Worm (Caenorhabditis elegans): Measurements from ENCODE around the gene M163.8.

The M163.8 gene

DNA sequence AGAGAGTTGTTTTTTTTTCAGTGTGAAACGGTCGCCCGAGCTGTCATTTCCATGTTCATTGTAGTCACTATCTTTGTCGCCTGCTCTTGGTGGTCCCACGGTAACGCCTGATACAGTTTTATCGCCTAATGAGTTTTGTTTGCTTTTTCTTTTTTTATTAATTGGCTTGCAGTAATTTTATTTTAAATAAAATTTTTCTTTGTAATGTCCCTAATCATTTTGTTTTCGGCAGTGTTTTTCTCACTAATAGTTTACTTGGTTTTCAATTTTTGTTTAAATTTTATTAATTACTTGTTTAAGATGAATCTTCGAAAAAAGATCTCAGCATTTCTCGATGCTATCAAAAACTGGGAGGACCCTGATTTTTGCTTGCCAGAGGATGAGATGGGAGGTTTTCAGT lies 19.3 kb upstream of the M163.8 start, which contains the start of gene M163.22:
M163.22 (plus strand) TSS at position 301 of the 400 bp plus-strand sequence.
- TF ChIP-seq lsy-12 (tag; optimal IDR thresholded peaks at IDR 0.05) = no peak
- no peak for TF ChIP-seq nhr-28 (tag; optimal IDR thresholded peaks at IDR 0.05)
- TF ChIP-seq elt-1 (tag; optimal IDR thresholded peaks at IDR 0.05) = no peak
- no peak for TF ChIP-seq fkh-2 (tag; optimal IDR thresholded peaks at IDR 0.05)
- no peak for TF ChIP-seq ZK546.5 (tag; optimal IDR thresholded peaks at IDR 0.05)
- no peak for TF ChIP-seq skn-1 (tag; optimal IDR thresholded peaks at IDR 0.05)
- no peak for TF ChIP-seq R02D3.7 (tag; optimal IDR thresholded peaks at IDR 0.05)
- no peak for TF ChIP-seq lin-39 (tag; optimal IDR thresholded peaks at IDR 0.05)
- no peak for TF ChIP-seq jun-1 (tag; optimal IDR thresholded peaks at IDR 0.05)
- no peak for TF ChIP-seq fkh-10 (GFP tag; optimal IDR thresholded peaks at IDR 0.05)
- TF ChIP-seq tbx-2 (tag; optimal IDR thresholded peaks at IDR 0.05) = no peak
- TF ChIP-seq sea-2 (GFP tag; optimal IDR thresholded peaks at IDR 0.05) = no peak
- no peak for TF ChIP-seq eor-1 (tag; optimal IDR thresholded peaks at IDR 0.05)
- no peak for TF ChIP-seq nhr-77 (tag; optimal IDR thresholded peaks at IDR 0.05)
- no peak for TF ChIP-seq snpc-4 (tag; optimal IDR thresholded peaks at IDR 0.05)

- no peak for TF ChIP-seq pqm-1 (tag; optimal IDR thresholded peaks at IDR 0.05)
- no peak for TF ChIP-seq nhr-77 (tag; optimal IDR thresholded peaks at IDR 0.05)
- no peak for TF ChIP-seq nhr-11 (tag; optimal IDR thresholded peaks at IDR 0.05)
- TF ChIP-seq ZK546.5 (tag; optimal IDR thresholded peaks at IDR 0.05) = no peak
- no peak for TF ChIP-seq ztf-11 (tag; optimal IDR thresholded peaks at IDR 0.05)
- no peak for TF ChIP-seq daf-12 (tag; optimal IDR thresholded peaks at IDR 0.05)
- no peak for TF ChIP-seq jun-1 (tag; optimal IDR thresholded peaks at IDR 0.05)
- no peak for TF ChIP-seq unc-39 (tag; optimal IDR thresholded peaks at IDR 0.05)
- no peak for TF ChIP-seq elt-1 (tag; optimal IDR thresholded peaks at IDR 0.05)
- no peak for TF ChIP-seq nhr-67 (tag; optimal IDR thresholded peaks at IDR 0.05)
- TF ChIP-seq elt-3 (tag; optimal IDR thresholded peaks at IDR 0.05) = no peak
- no peak for TF ChIP-seq unc-62 (GFP tag; optimal IDR thresholded peaks at IDR 0.05)
Measured at ce11 chrX:14466532-14466931, 18.4 kb upstream of the M163.8 start, which contains the start of gene M163.21. TSS of gene M163.21 (plus strand) at chrX:14466832.

- TF ChIP-seq nhr-25 (tag; optimal IDR thresholded peaks at IDR 0.05) = no peak
Measured at ce11 chrX:14469284-14469683, 15.6 kb upstream of the M163.8 start, which contains the start of gene M163.9. TSS of gene M163.9 (plus strand) at chrX:14469584.

ce11 chrX:14470687-14471086 lies 14.2 kb upstream of the M163.8 start, which contains the start of gene M163.10:
TSS of gene M163.10 (plus strand) at chrX:14470987.
- TF ChIP-seq nhr-23 (tag; optimal IDR thresholded peaks at IDR 0.05) (no peak), nhr-43 (tag; optimal IDR thresholded peaks at IDR 0.05; ENCODE audit: poor library complexity, severe bottlenecking) (no peak), pqm-1 (tag; optimal IDR thresholded peaks at IDR 0.05) (no peak), nhr-25 (tag; optimal IDR thresholded peaks at IDR 0.05) (no peak), nhr-237 (tag; optimal IDR thresholded peaks at IDR 0.05) (no peak)

- no peak for TF ChIP-seq elt-1 (tag; optimal IDR thresholded peaks at IDR 0.05)
Measured at ce11 chrX:14473740-14474139, 11.2 kb upstream of the M163.8 start, which contains the start of gene M163.5. TSS of gene M163.5 (plus strand) at chrX:14474040.

DNA sequence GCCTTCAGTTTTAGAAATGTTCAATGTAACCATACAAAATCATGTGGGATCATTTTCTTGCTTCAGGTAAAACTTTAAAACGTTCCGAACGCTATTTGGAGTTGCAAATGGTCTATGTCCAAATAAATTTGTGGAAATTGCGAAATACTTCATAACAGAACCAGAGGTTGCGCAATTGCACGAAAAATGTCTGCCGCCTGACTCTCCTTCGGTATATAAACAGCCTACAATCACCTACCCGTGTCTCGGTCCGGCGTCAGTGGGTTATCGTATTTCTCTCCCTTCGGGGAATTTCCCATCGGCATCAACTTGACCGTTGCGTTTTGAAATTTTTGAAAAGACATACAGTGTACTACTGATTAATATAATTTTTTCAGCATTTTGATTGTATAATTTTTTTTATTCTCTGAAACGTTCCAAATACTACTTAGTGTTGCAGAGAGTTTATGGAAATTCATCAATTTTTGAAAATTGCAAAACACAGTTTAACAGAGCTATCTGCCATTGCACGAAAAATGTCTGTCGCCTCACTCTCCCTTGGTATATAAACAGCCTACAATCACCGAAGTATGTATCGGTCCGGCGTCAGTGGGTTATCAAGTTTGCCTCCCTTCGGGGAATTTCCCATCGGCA lies 8.2 kb upstream of the M163.8 start:
- peak; percentile 68 for TF ChIP-seq jun-1 (tag; optimal IDR thresholded peaks at IDR 0.05)
- TF ChIP-seq nfya-1 (tag; optimal IDR thresholded peaks at IDR 0.05; ENCODE audit: insufficient read depth) = no peak
- no peak for TF ChIP-seq mml-1 (tag; optimal IDR thresholded peaks at IDR 0.05)
- no peak for TF ChIP-seq fos-1 (tag; optimal IDR thresholded peaks at IDR 0.05)
- TF ChIP-seq R02D3.7 (tag; optimal IDR thresholded peaks at IDR 0.05) = no peak
- peak; percentile 73 for TF ChIP-seq skn-1 (tag; optimal IDR thresholded peaks at IDR 0.05)
- peak; percentile 0 for TF ChIP-seq ceh-28 (tag; optimal IDR thresholded peaks at IDR 0.05)
- TF ChIP-seq nhr-11 (tag; optimal IDR thresholded peaks at IDR 0.05) = no peak
- TF ChIP-seq nhr-23 (tag; optimal IDR thresholded peaks at IDR 0.05) = peak; percentile 69
- no peak for TF ChIP-seq lin-39 (tag; optimal IDR thresholded peaks at IDR 0.05)
- no peak for TF ChIP-seq ceh-9 (tag; optimal IDR thresholded peaks at IDR 0.05)
- TF ChIP-seq tbx-2 (tag; optimal IDR thresholded peaks at IDR 0.05) = peak; percentile 68
- TF ChIP-seq daf-12 (tag; optimal IDR thresholded peaks at IDR 0.05) = no peak
- no peak for TF ChIP-seq nhr-76 (tag; optimal IDR thresholded peaks at IDR 0.05)
- no peak for TF ChIP-seq egl-5 (tag; optimal IDR thresholded peaks at IDR 0.05)
- TF ChIP-seq fkh-2 (tag; optimal IDR thresholded peaks at IDR 0.05) = no peak
- TF ChIP-seq ZK546.5 (tag; optimal IDR thresholded peaks at IDR 0.05) = no peak
- no peak for TF ChIP-seq nhr-77 (tag; optimal IDR thresholded peaks at IDR 0.05)
- TF ChIP-seq elt-3 (tag; optimal IDR thresholded peaks at IDR 0.05) = peak in 1 of 3 experiments; percentile 22
- no peak for TF ChIP-seq ama-1 (optimal IDR thresholded peaks at IDR 0.05)
- no peak for TF ChIP-seq sea-2 (GFP tag; optimal IDR thresholded peaks at IDR 0.05)
- TF ChIP-seq hmg-11 (tag; optimal IDR thresholded peaks at IDR 0.05) = no peak
- no peak for TF ChIP-seq unc-39 (tag; optimal IDR thresholded peaks at IDR 0.05)
- peak; percentile 82 for TF ChIP-seq nhr-43 (tag; optimal IDR thresholded peaks at IDR 0.05; ENCODE audit: poor library complexity, severe bottlenecking)
- no peak for TF ChIP-seq aly-2 (tag; optimal IDR thresholded peaks at IDR 0.05)
- TF ChIP-seq elt-2 (tag; optimal IDR thresholded peaks at IDR 0.05) = peak; percentile 38
- TF ChIP-seq nhr-67 (tag; optimal IDR thresholded peaks at IDR 0.05) = no peak
- no peak for TF ChIP-seq lin-15B (tag; optimal IDR thresholded peaks at IDR 0.05)
- TF ChIP-seq nhr-12 (tag; optimal IDR thresholded peaks at IDR 0.05) = no peak
